Fruit fly (Drosophila melanogaster): Measurements from ENCODE around the gene CG12278.
A peak's percentile ranks its signal among the peaks of the same experiment; 100 is the strongest.

Gene CG12278

DNA sequence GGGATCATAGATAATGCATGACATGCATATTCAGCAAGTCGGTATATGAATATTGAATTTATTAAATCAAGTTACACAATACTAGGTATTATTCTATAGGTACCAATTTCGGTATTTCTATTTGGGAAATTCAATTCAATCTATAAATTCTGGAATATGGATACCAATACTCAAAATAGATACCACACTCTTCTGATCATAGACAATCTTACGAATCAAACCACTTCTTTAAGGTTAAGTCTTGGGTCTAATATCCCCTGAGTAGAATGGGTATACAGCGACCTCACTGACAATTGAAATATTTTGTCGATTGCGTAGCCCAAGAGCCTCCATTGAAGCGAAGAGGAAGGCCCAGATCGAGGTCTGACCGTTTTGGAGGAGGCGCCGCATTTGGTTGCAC, 49.0 kb downstream of the CG12278 start (continued):
- TF ChIP-seq stwl (tag; optimal IDR thresholded peaks at IDR 0.05) (no peak), CG14860 (GFP tag; IDR thresholded peaks at IDR 0.05; ENCODE audit: partially characterized antibody) (no peak), CG8478 (optimal IDR thresholded peaks at IDR 0.05) (no peak), chif (GFP tag; optimal IDR thresholded peaks at IDR 0.05) (peak in 1 of 2 experiments; percentile 5), PHDP (tag; optimal IDR thresholded peaks at IDR 0.05) (peak; percentile 11), row (GFP tag; IDR thresholded peaks at IDR 0.05) (peak; percentile 41; the same call in 2 of the 3 replicates), pfk (GFP tag; optimal IDR thresholded peaks at IDR 0.05) (no peak), kni (GFP tag; optimal IDR thresholded peaks at IDR 0.05) (peak; percentile 60), CG15601 (tag; optimal IDR thresholded peaks at IDR 0.05) (no peak), caup (GFP tag; optimal IDR thresholded peaks at IDR 0.05; ENCODE audit: severe bottlenecking) (no peak), Dref (GFP tag; IDR thresholded peaks at IDR 0.05) (no peak), hkb (optimal IDR thresholded peaks at IDR 0.05) (no peak), hkb (GFP tag; IDR thresholded peaks at IDR 0.05) (no peak), Pdp1 (GFP tag; optimal IDR thresholded peaks at IDR 0.05) (no peak), Xbp1 (GFP tag; optimal IDR thresholded peaks at IDR 0.05) (peak; percentile 20), esg (GFP tag; conservative IDR thresholded peaks at IDR 0.05) (no peak), ERR (GFP tag; optimal IDR thresholded peaks at IDR 0.05) (no peak), CG8388 (GFP tag; optimal IDR thresholded peaks at IDR 0.05) (peak; percentile 0), CG2120 (GFP tag; optimal IDR thresholded peaks at IDR 0.05) (peak; percentile 18), CG1603 (tag; optimal IDR thresholded peaks at IDR 0.05) (peak; percentile 35), CG12942 (GFP tag; optimal IDR thresholded peaks at IDR 0.05) (peak; percentile 10), E2f2 (GFP tag; IDR thresholded peaks at IDR 0.05) (no peak), ftz-f1 (GFP tag; optimal IDR thresholded peaks at IDR 0.05) (no peak), B-H1 (GFP tag; IDR thresholded peaks at IDR 0.05) (no peak), dpn (GFP tag; optimal IDR thresholded peaks at IDR 0.05) (peak in 1 of 2 experiments; percentile 29), sob (GFP tag; IDR thresholded peaks at IDR 0.05) (no peak), Nf-YC (tag; optimal IDR thresholded peaks at IDR 0.05) (no peak), Gsc (GFP tag; IDR thresholded peaks at IDR 0.05) (no peak), CG10274 (GFP tag; optimal IDR thresholded peaks at IDR 0.05) (no peak), CHES-1-like (GFP tag; optimal IDR thresholded peaks at IDR 0.05) (no peak), CG14014 (GFP tag; IDR thresholded peaks at IDR 0.05) (no peak), CG12391 (tag; optimal IDR thresholded peaks at IDR 0.05) (peak; percentile 11), Hr51 (GFP tag; optimal IDR thresholded peaks at IDR 0.05) (peak in 1 of 2 experiments; percentile 39), bsh (GFP tag; optimal IDR thresholded peaks at IDR 0.05) (peak in 1 of 2 experiments; percentile 29), CG10366 (GFP tag; IDR thresholded peaks at IDR 0.05) (no peak; the same call in 1 of the 2 replicates), Atf3 (GFP tag; optimal IDR thresholded peaks at IDR 0.05) (no peak), ac (GFP tag; optimal IDR thresholded peaks at IDR 0.05) (no peak), Sox102F (GFP tag; optimal IDR thresholded peaks at IDR 0.05) (peak; percentile 56), danr (GFP tag; IDR thresholded peaks at IDR 0.05) (no peak), gem (tag; optimal IDR thresholded peaks at IDR 0.05) (peak; percentile 52), lmd (GFP tag; IDR thresholded peaks at IDR 0.05) (no peak)

dm6 chr3R:21094292-21094691, 50.4 kb downstream of the CG12278 start:
- TF ChIP-seq Blimp-1 (GFP tag; optimal IDR thresholded peaks at IDR 0.05), result peak; percentile 93
- peak; percentile 87 for TF ChIP-seq crol (GFP tag; IDR thresholded peaks at IDR 0.05)
- no peak for TF ChIP-seq ab (GFP tag; optimal IDR thresholded peaks at IDR 0.05)
- TF ChIP-seq Trl (optimal IDR thresholded peaks at IDR 0.05), result peak; percentile 5 to 53
- TF ChIP-seq Trl (GFP tag; optimal IDR thresholded peaks at IDR 0.05), result no peak
- peak; percentile 33 for TF ChIP-seq kay (GFP tag; optimal IDR thresholded peaks at IDR 0.05)
- no peak for TF ChIP-seq Eip74EF (GFP tag; optimal IDR thresholded peaks at IDR 0.05)
